Fruit fly (Drosophila melanogaster) S2 (cell line): Measurements from ENCODE around the gene Sf3b5.

Experiments
- CG8478 ChIP-seq: fragments of >200 bp; optimal IDR thresholded peaks from 2 replicates; lab custom pipeline; 2018
- CTCF ChIP-seq, 2 experiments: fragments of >200 bp; optimal IDR thresholded peaks; 2 replicates each; lab custom pipeline; 2018

- TF ChIP-seq CG8478 (lab: Kevin White, UChicago) (no peak), CTCF (optimal IDR thresholded peaks at IDR 0.05; lab: Kevin White, UChicago) (no peak)
Observed at dm6 chr3R:8965546-8965945, 49.6 kb downstream of the Sf3b5 start.
